Worm (Caenorhabditis elegans) whole organism, late embryonic: ENCODE measurements around the gene trpp-1.
"Not testable (repeated sequence)": the region's sequence is repeated elsewhere in the genome, so short reads cannot be mapped to it uniquely, and the experiment has no call there.

ENCODE experiments used
- fkh-10 ChIP-seq: fragments of 150-350 bp; optimal IDR thresholded peaks from 2 replicates; lab custom pipeline; 2014; ENCODE audit warnings: missing biosample characterization, missing genetic modification reagents, missing genetic modification characterization
- lin-11 ChIP-seq: fragments of 200-800 bp; sonication (Bioruptor generic); optimal IDR thresholded peaks from 2 replicates; lab custom pipeline; 2018; ENCODE audit warnings: mild to moderate bottlenecking, missing genetic modification characterization, missing compliant biosample characterization
- nfya-1 ChIP-seq: sonication (generic microtip); optimal IDR thresholded peaks from 2 replicates; lab custom pipeline; 2017; ENCODE audit warnings: missing genetic modification characterization, mild to moderate bottlenecking, missing compliant biosample characterization, antibody characterized with exemption, moderate library complexity
- pat-9 ChIP-seq: fragments of 200-800 bp; sonication (Bioruptor generic); optimal IDR thresholded peaks from 2 replicates; lab custom pipeline; 2018; ENCODE audit warnings: mild to moderate bottlenecking, missing genetic modification characterization, moderate library complexity, missing compliant biosample characterization
- pha-4 ChIP-seq: fragments of 150-350 bp; optimal IDR thresholded peaks from 2 replicates; lab custom pipeline; 2018; ENCODE audit warnings: missing biosample characterization, missing genetic modification reagents, missing genetic modification characterization
- sox-4 ChIP-seq: sonication (generic microtip); optimal IDR thresholded peaks from 2 replicates; lab custom pipeline; 2017; ENCODE audit warnings: mild to moderate bottlenecking, missing genetic modification characterization, inconsistent platforms, missing compliant biosample characterization
- ttx-3 ChIP-seq: sonication (generic microtip); optimal IDR thresholded peaks from 2 replicates; lab custom pipeline; 2016; ENCODE audit warnings: missing genetic modification reagents, missing genetic modification characterization, missing compliant biosample characterization
- unc-86 ChIP-seq: sonication (generic microtip); optimal IDR thresholded peaks from 2 replicates; lab custom pipeline; 2016; ENCODE audit warnings: missing genetic modification characterization, missing compliant biosample characterization

ce11 chrV:212687-213086, 11.3 kb downstream of the trpp-1 start, which contains the start of gene DC2.5:
- not testable (repeated sequence) for TF ChIP-seq pat-9 (tag; lab: Kevin White, UChicago); nfya-1 (tag; lab: Kevin White, UChicago); sox-4 (tag; lab: Kevin White, UChicago); pha-4 (tag; lab: Kevin White, UChicago); ttx-3 (tag; lab: Kevin White, UChicago); lin-11; fkh-10 (GFP tag; lab: Kevin White, UChicago); unc-86 (tag; lab: Kevin White, UChicago)
